Fruit fly (Drosophila melanogaster) whole organism, embryonic: ENCODE results near the gene CG15891.

Experiments used
- CG11723 ChIP-seq: fragments of 200-800 bp; sonication (Bioruptor generic); optimal IDR thresholded peaks from 2 replicates; lab custom pipeline; 2017; ENCODE audit warnings: missing biosample characterization, mild to moderate bottlenecking, missing genetic modification characterization
- CG12236 ChIP-seq: fragments of 200-800 bp; sonication (Bioruptor generic); optimal IDR thresholded peaks from 2 replicates; lab custom pipeline; 2016; ENCODE audit warnings: missing biosample characterization, missing genetic modification characterization
- CG13287 ChIP-seq: fragments of 200-800 bp; sonication (Bioruptor generic); IDR thresholded peaks from 2 replicates; pipeline ENCODE4 v1.3.6; 2022; ENCODE audit warnings: missing biosample characterization, missing genetic modification characterization; ENCODE audit not compliant: partially characterized antibody
- CG14710 ChIP-seq: fragments of 200-800 bp; sonication (Bioruptor generic); optimal IDR thresholded peaks from 3 replicates; lab custom pipeline; 2019; ENCODE audit warnings: missing biosample characterization, mild to moderate bottlenecking, missing genetic modification characterization, moderate library complexity
- CG14965 ChIP-seq: fragments of 200-800 bp; sonication (Bioruptor generic); optimal IDR thresholded peaks from 2 replicates; lab custom pipeline; 2016; ENCODE audit warnings: missing biosample characterization, missing genetic modification characterization, borderline replicate concordance
- CG1529 ChIP-seq: fragments of 200-800 bp; sonication (Bioruptor generic); optimal IDR thresholded peaks from 3 replicates; lab custom pipeline; 2018; ENCODE audit warnings: missing biosample characterization, missing genetic modification characterization
- CG1792 ChIP-seq: fragments of 200-800 bp; sonication (Bioruptor generic); optimal IDR thresholded peaks from 2 replicates; lab custom pipeline; 2016; ENCODE audit warnings: missing biosample characterization, missing genetic modification characterization
- CG18011 ChIP-seq: fragments of 200-800 bp; sonication (Bioruptor generic); optimal IDR thresholded peaks from 2 replicates; lab custom pipeline; 2017; ENCODE audit warnings: missing biosample characterization, missing genetic modification characterization, mild to moderate bottlenecking, moderate library complexity, missing genotype
- CG18262 ChIP-seq: fragments of 200-800 bp; optimal IDR thresholded peaks from 3 replicates; lab custom pipeline; 2019; ENCODE audit warnings: missing biosample characterization, mild to moderate bottlenecking, missing genetic modification characterization, moderate library complexity
- CG43689 ChIP-seq: fragments of 200-800 bp; sonication (Bioruptor generic); IDR thresholded peaks from 2 replicates; pipeline ENCODE4 v1.3.6; 2022; ENCODE audit warnings: missing biosample characterization, missing genetic modification characterization
- CG7786 ChIP-seq: fragments of 200-800 bp; sonication (Bioruptor generic); optimal IDR thresholded peaks from 2 replicates; lab custom pipeline; 2016; ENCODE audit warnings: missing biosample characterization, missing genetic modification characterization
- CG8281 ChIP-seq: fragments of 200-800 bp; sonication (Bioruptor generic); optimal IDR thresholded peaks from 2 replicates; lab custom pipeline; 2018; ENCODE audit warnings: missing biosample characterization, mild to moderate bottlenecking, missing genetic modification characterization, moderate library complexity
- CG8359 ChIP-seq: fragments of 200-800 bp; sonication (Bioruptor generic); optimal IDR thresholded peaks from 2 replicates; lab custom pipeline; 2017; ENCODE audit warnings: missing biosample characterization, mild to moderate bottlenecking, missing genetic modification characterization, borderline replicate concordance
- CG9876 ChIP-seq: fragments of 200-800 bp; sonication (Bioruptor generic); optimal IDR thresholded peaks from 2 replicates; lab custom pipeline; 2016; ENCODE audit warnings: missing biosample characterization, missing genetic modification characterization
- CoRest ChIP-seq: fragments of 200-800 bp; sonication (Bioruptor generic); optimal IDR thresholded peaks from 3 replicates; lab custom pipeline; 2018; ENCODE audit warnings: missing biosample characterization, mild to moderate bottlenecking, missing genetic modification characterization, moderate library complexity
- D19A ChIP-seq: fragments of 200-800 bp; optimal IDR thresholded peaks from 3 replicates; lab custom pipeline; 2019; ENCODE audit warnings: missing biosample characterization, mild to moderate bottlenecking, missing genetic modification characterization, moderate library complexity
- Deaf1 ChIP-seq: fragments of 200-800 bp; optimal IDR thresholded peaks from 3 replicates; lab custom pipeline; 2019; ENCODE audit warnings: missing biosample characterization, mild to moderate bottlenecking, missing genetic modification characterization, moderate library complexity
- Dek ChIP-seq: fragments of 200-800 bp; sonication (Bioruptor generic); optimal IDR thresholded peaks from 3 replicates; lab custom pipeline; 2019; ENCODE audit warnings: missing biosample characterization, mild to moderate bottlenecking, missing genetic modification characterization, moderate library complexity
- Ets65A ChIP-seq: fragments of 200-800 bp; sonication (Bioruptor generic); peaks from one replicate; lab custom pipeline; 2016; ENCODE audit warnings: missing biosample characterization, missing genetic modification characterization
- Gug ChIP-seq: fragments of 200-800 bp; sonication (Bioruptor generic); IDR thresholded peaks from 4 replicates; pipeline ENCODE4 v1.3.6; 2022; ENCODE audit warnings: missing biosample characterization, missing genetic modification characterization
- HLH4C ChIP-seq: fragments of 200-800 bp; sonication (Bioruptor generic); IDR thresholded peaks from 3 replicates; pipeline ENCODE4 v1.3.6; 2022; ENCODE audit warnings: missing biosample characterization, missing genetic modification characterization; ENCODE audit not compliant: partially characterized antibody
- Lhr ChIP-seq: fragments of 200-800 bp; sonication (Bioruptor generic); optimal IDR thresholded peaks from 3 replicates; lab custom pipeline; 2017; ENCODE audit warnings: mild to moderate bottlenecking, missing biosample characterization, missing genetic modification reagents, missing genetic modification characterization
- Lpt ChIP-seq: fragments of >200 bp; optimal IDR thresholded peaks from 2 replicates; lab custom pipeline; 2018; ENCODE audit warnings: missing biosample characterization, missing genetic modification characterization
- MESR4 ChIP-seq: fragments of 200-800 bp; sonication (Bioruptor generic); optimal IDR thresholded peaks from 2 replicates; lab custom pipeline; 2018; ENCODE audit warnings: missing biosample characterization, mild to moderate bottlenecking, missing genetic modification characterization, moderate library complexity
- MTF-1 ChIP-seq: fragments of 200-800 bp; sonication (Bioruptor generic); optimal IDR thresholded peaks from 2 replicates; lab custom pipeline; 2018; ENCODE audit warnings: missing biosample characterization, mild to moderate bottlenecking, missing genetic modification characterization, borderline replicate concordance
- Mad ChIP-seq: fragments of 200-800 bp; sonication (Bioruptor generic); optimal IDR thresholded peaks from 2 replicates; lab custom pipeline; 2016; ENCODE audit warnings: missing biosample characterization, missing genetic modification characterization
- Mes4 ChIP-seq: fragments of 200-800 bp; sonication (Bioruptor generic); optimal IDR thresholded peaks from 2 replicates; lab custom pipeline; 2016; ENCODE audit warnings: missing biosample characterization, missing genetic modification characterization
- Myb ChIP-seq: fragments of 200-800 bp; sonication (Bioruptor generic); optimal IDR thresholded peaks from 2 replicates; lab custom pipeline; 2016; ENCODE audit warnings: missing biosample characterization, missing genetic modification characterization
- PHDP ChIP-seq: fragments of 200-800 bp; sonication (Bioruptor generic); optimal IDR thresholded peaks from 3 replicates; lab custom pipeline; 2018; ENCODE audit warnings: missing biosample characterization, mild to moderate bottlenecking, missing genetic modification characterization, moderate library complexity
- Side ChIP-seq: fragments of 200-800 bp; sonication (Bioruptor generic); optimal IDR thresholded peaks from 2 replicates; lab custom pipeline; 2016; ENCODE audit warnings: missing biosample characterization, missing genetic modification characterization
- Ssrp ChIP-seq: fragments of 200-800 bp; sonication (Bioruptor generic); optimal IDR thresholded peaks from 2 replicates; lab custom pipeline; 2018; ENCODE audit warnings: missing biosample characterization, mild to moderate bottlenecking, missing genetic modification characterization, moderate library complexity
- ap ChIP-seq: fragments of 200-800 bp; sonication (Bioruptor generic); IDR thresholded peaks from 2 replicates; pipeline ENCODE4 v1.3.6; 2022; ENCODE audit warnings: missing biosample characterization, missing genetic modification characterization
- ci ChIP-seq: fragments of 200-800 bp; sonication (Bioruptor generic); IDR thresholded peaks from 3 replicates; pipeline ENCODE4 v1.3.6; 2022; ENCODE audit warnings: missing biosample characterization, missing genetic modification characterization
- danr ChIP-seq: fragments of 200-800 bp; sonication (Bioruptor generic); IDR thresholded peaks from 2 replicates; pipeline ENCODE4 v1.3.6; 2022; ENCODE audit warnings: missing biosample characterization, missing genetic modification characterization
- dimm ChIP-seq: fragments of 200-800 bp; sonication (Bioruptor generic); IDR thresholded peaks from 2 replicates; pipeline ENCODE4 v1.3.6; 2022; ENCODE audit warnings: missing biosample characterization, missing genetic modification characterization
- dysf ChIP-seq: fragments of 200-800 bp; sonication (Bioruptor generic); IDR thresholded peaks from 3 replicates; pipeline ENCODE4 v1.3.6; 2022; ENCODE audit warnings: missing biosample characterization, missing genetic modification characterization
- eyg ChIP-seq: fragments of 200-800 bp; sonication (Bioruptor generic); optimal IDR thresholded peaks from 3 replicates; lab custom pipeline; 2016; ENCODE audit warnings: missing biosample characterization, missing genetic modification characterization
- fd96Cb ChIP-seq: fragments of 200-800 bp; sonication (Bioruptor generic); optimal IDR thresholded peaks from 2 replicates; lab custom pipeline; 2018; ENCODE audit warnings: missing biosample characterization, mild to moderate bottlenecking, missing genetic modification characterization, moderate library complexity
- grau ChIP-seq: fragments of 200-800 bp; optimal IDR thresholded peaks from 3 replicates; lab custom pipeline; 2019; ENCODE audit warnings: missing biosample characterization, mild to moderate bottlenecking, missing genetic modification characterization, moderate library complexity
- lbe ChIP-seq: fragments of 200-800 bp; sonication (Bioruptor generic); optimal IDR thresholded peaks from 2 replicates; lab custom pipeline; 2016; ENCODE audit warnings: missing biosample characterization, mild to moderate bottlenecking, missing genetic modification characterization
- lilli ChIP-seq: fragments of 200-800 bp; sonication (Bioruptor generic); optimal IDR thresholded peaks from 3 replicates; lab custom pipeline; 2016; ENCODE audit warnings: missing biosample characterization, missing genetic modification characterization
- nerfin-1 ChIP-seq: fragments of 200-800 bp; sonication (Bioruptor generic); optimal IDR thresholded peaks from 3 replicates; lab custom pipeline; 2019; ENCODE audit warnings: missing biosample characterization, mild to moderate bottlenecking, missing genetic modification characterization, moderate library complexity
- p53 ChIP-seq: fragments of 200-800 bp; sonication (Bioruptor generic); optimal IDR thresholded peaks from 2 replicates; lab custom pipeline; 2016; ENCODE audit warnings: missing biosample characterization, missing genetic modification characterization
- pzg ChIP-seq: fragments of 200-800 bp; sonication (Bioruptor generic); optimal IDR thresholded peaks from 3 replicates; lab custom pipeline; 2018; ENCODE audit warnings: missing biosample characterization, mild to moderate bottlenecking, missing genetic modification characterization, moderate library complexity
- row ChIP-seq: fragments of 200-800 bp; sonication (Bioruptor generic); IDR thresholded peaks from 3 replicates; pipeline ENCODE4 v1.3.6; 2022; ENCODE audit warnings: missing biosample characterization, missing genetic modification characterization
- sc ChIP-seq, 3 experiments: fragments of >200 bp in 2 of 3; fragments of 200-800 bp in 1 of 3; sonication (Bioruptor generic) in 1 of 3; optimal IDR thresholded peaks; 2 replicates in 2 of 3; 3 replicates in 1 of 3; lab custom pipeline; 2017; ENCODE audit warnings: mild to moderate bottlenecking in 1 of 3, missing biosample characterization in 1 of 3, missing genetic modification characterization in 1 of 3, missing genetic modification reagents in 1 of 3
- sob ChIP-seq: fragments of 200-800 bp; sonication (Bioruptor generic); IDR thresholded peaks from 2 replicates; pipeline ENCODE4 v1.3.6; 2022; ENCODE audit warnings: missing biosample characterization, missing genetic modification characterization
- trh ChIP-seq: fragments of 200-800 bp; sonication (Bioruptor generic); optimal IDR thresholded peaks from 2 replicates; lab custom pipeline; 2016; ENCODE audit warnings: missing biosample characterization, missing genetic modification characterization
- unpg ChIP-seq: fragments of 200-800 bp; sonication (Bioruptor generic); optimal IDR thresholded peaks from 3 replicates; lab custom pipeline; 2018; ENCODE audit warnings: missing biosample characterization, mild to moderate bottlenecking, missing genetic modification characterization, moderate library complexity
- wor ChIP-seq: fragments of 200-800 bp; sonication (Bioruptor generic); IDR thresholded peaks from 2 replicates; pipeline ENCODE4 v1.3.6; 2022; ENCODE audit warnings: missing biosample characterization, missing genetic modification characterization
- zen ChIP-seq: fragments of 200-800 bp; sonication (Bioruptor generic); optimal IDR thresholded peaks from 3 replicates; lab custom pipeline; 2018; ENCODE audit warnings: missing biosample characterization, mild to moderate bottlenecking, missing genetic modification characterization, moderate library complexity

CG15891 gene

dm6 chrX:6276590-6276989 lies 18.6 kb downstream of the CG15891 start, which contains the start of gene CG3566 (continued):
- no peak for TF ChIP-seq Deaf1
- no peak for TF ChIP-seq HLH4C (GFP tag; lab: Robert Waterston, UW)
- TF ChIP-seq Ssrp, result no peak
- TF ChIP-seq CG14710 (tag; lab: Kevin White, UChicago), result no peak
- TF ChIP-seq unpg (GFP tag; lab: Kevin White, UChicago), result no peak
- TF ChIP-seq PHDP (tag; lab: Kevin White, UChicago), result no peak
- TF ChIP-seq CG13287 (GFP tag; lab: Robert Waterston, UW), result peak; percentile 31
- TF ChIP-seq CG8359 (GFP tag; lab: Kevin White, UChicago), result no peak
- no peak for TF ChIP-seq Ets65A (GFP tag; lab: Kevin White, UChicago)
- no peak for TF ChIP-seq dysf (GFP tag; lab: Robert Waterston, UW)
- TF ChIP-seq CoRest (tag; lab: Kevin White, UChicago), result no peak
- no peak for TF ChIP-seq p53 (GFP tag; lab: Kevin White, UChicago)
- no peak for TF ChIP-seq Dek (tag; lab: Kevin White, UChicago)
- TF ChIP-seq Lpt (GFP tag; lab: Kevin White, UChicago), result no peak
- no peak for TF ChIP-seq danr (GFP tag; lab: Robert Waterston, UW)
- no peak for TF ChIP-seq wor
- TF ChIP-seq Lhr, result no peak
- peak; percentile 90 for TF ChIP-seq row
- no peak for TF ChIP-seq Mad
- TF ChIP-seq CG9876 (GFP tag; lab: Kevin White, UChicago), result no peak
- no peak for TF ChIP-seq CG18011 (GFP tag; lab: Kevin White, UChicago)
- no peak for TF ChIP-seq CG14965 (GFP tag; lab: Kevin White, UChicago)
- no peak for TF ChIP-seq CG1529 (GFP tag; lab: Kevin White, UChicago)
- TF ChIP-seq pzg, result peak; percentile 59
- no peak for TF ChIP-seq MTF-1 (GFP tag; lab: Kevin White, UChicago)
- no peak for TF ChIP-seq zen
- TF ChIP-seq ap (GFP tag; lab: Robert Waterston, UW), result no peak
- no peak for TF ChIP-seq CG43689 (GFP tag; lab: Robert Waterston, UW)
- TF ChIP-seq Gug, result no peak
- TF ChIP-seq Side (GFP tag; lab: Kevin White, UChicago), result no peak
- TF ChIP-seq eyg (GFP tag; lab: Kevin White, UChicago), result no peak
- no peak for TF ChIP-seq grau (tag; lab: Kevin White, UChicago)
- peak; percentile 11 for TF ChIP-seq lbe (GFP tag; lab: Kevin White, UChicago)
- peak; percentile 44; the same call in 1 of the 2 replicates for TF ChIP-seq sob (GFP tag; lab: Robert Waterston, UW)
- no peak for TF ChIP-seq Mes4
- peak; percentile 66 for TF ChIP-seq D19A
- no peak for TF ChIP-seq nerfin-1 (tag; lab: Kevin White, UChicago)
- no peak for TF ChIP-seq Myb (GFP tag; lab: Kevin White, UChicago)
- no peak for TF ChIP-seq CG8281 (tag; lab: Kevin White, UChicago)
- TF ChIP-seq trh (GFP tag; lab: Kevin White, UChicago), result no peak
- TF ChIP-seq CG1792 (GFP tag; lab: Kevin White, UChicago), result no peak
- peak; percentile 55 for TF ChIP-seq MESR4 (GFP tag; lab: Kevin White, UChicago)
- no peak for TF ChIP-seq sc (optimal IDR thresholded peaks at IDR 0.05; lab: Kevin White, UChicago)
- TF ChIP-seq sc (GFP tag; optimal IDR thresholded peaks at IDR 0.05; lab: Kevin White, UChicago), result no peak
- TF ChIP-seq CG7786 (GFP tag; lab: Kevin White, UChicago), result no peak
- TF ChIP-seq ci, result 0 out of 3 replicates have a peak, but pooled peaks have one; percentile 40
- no peak for TF ChIP-seq CG11723 (GFP tag; lab: Kevin White, UChicago)
- TF ChIP-seq lilli (GFP tag; lab: Kevin White, UChicago), result peak; percentile 43
- peak; percentile 4 for TF ChIP-seq CG18262 (tag; lab: Kevin White, UChicago)
- no peak for TF ChIP-seq fd96Cb (tag; lab: Kevin White, UChicago)
- no peak for TF ChIP-seq CG12236 (GFP tag; lab: Kevin White, UChicago)
- TF ChIP-seq dimm (GFP tag; lab: Robert Waterston, UW), result no peak
